Fruit fly (Drosophila melanogaster): ENCODE measurements around the gene CG11760.

Gene CG11760

DNA sequence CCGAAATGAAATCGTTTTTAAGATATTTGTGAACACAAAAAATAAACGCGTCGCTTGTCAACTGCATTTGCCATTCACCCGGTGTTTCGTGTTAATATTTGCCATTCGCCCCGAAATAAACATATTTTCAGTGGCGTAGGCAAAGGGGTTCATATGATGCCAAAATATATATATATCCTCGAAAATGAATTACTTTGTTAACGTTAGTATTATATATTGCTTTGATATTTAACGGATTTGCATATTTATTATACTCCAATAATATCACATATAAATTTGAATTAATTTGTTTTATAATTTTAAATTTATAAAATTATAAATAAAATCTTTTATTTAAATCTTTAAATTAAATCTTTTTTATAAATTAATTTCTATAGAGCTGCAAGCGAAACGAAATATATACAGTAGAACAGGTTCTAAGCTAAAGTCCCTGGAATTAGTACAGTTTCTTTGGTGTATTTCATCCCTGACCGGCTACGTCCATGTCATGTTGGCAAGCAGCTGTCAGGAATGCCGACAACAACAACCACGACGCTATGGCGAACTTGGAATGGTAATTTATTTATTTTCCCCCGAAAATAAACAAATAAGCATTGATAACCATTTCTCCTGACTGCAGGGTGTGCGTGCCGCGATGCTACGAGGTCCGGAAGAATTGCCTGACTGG lies 12.7 kb downstream of the CG11760 start, which contains the start of the genes M1BP and CG8202 (continued):
- TF ChIP-seq Awh (GFP tag; IDR thresholded peaks at IDR 0.05): peak; percentile 43; the same call in 1 of the 2 replicates
- TF ChIP-seq CG10431 (GFP tag; optimal IDR thresholded peaks at IDR 0.05): peak; percentile 80
- TF ChIP-seq D (optimal IDR thresholded peaks at IDR 0.05): no peak
- TF ChIP-seq D (GFP tag; optimal IDR thresholded peaks at IDR 0.05): peak; percentile 90
- no peak for TF ChIP-seq bbx (GFP tag; IDR thresholded peaks at IDR 0.05; ENCODE audit: partially characterized antibody)
- TF ChIP-seq ato (GFP tag; IDR thresholded peaks at IDR 0.05; ENCODE audit: partially characterized antibody): no peak
- TF ChIP-seq CoRest (tag; optimal IDR thresholded peaks at IDR 0.05): peak; percentile 97
- peak; percentile 40 for TF ChIP-seq MESR4 (GFP tag; optimal IDR thresholded peaks at IDR 0.05)
- TF ChIP-seq Fer1 (GFP tag; optimal IDR thresholded peaks at IDR 0.05): peak; percentile 91
- peak; percentile 86 for TF ChIP-seq CG9817 (tag; optimal IDR thresholded peaks at IDR 0.05)
- TF ChIP-seq Dip2 (GFP tag; IDR thresholded peaks at IDR 0.05): no peak
- TF ChIP-seq hth (optimal IDR thresholded peaks at IDR 0.05): no peak
- peak; percentile 71 for TF ChIP-seq Antp (GFP tag; optimal IDR thresholded peaks at IDR 0.05)
- TF ChIP-seq CG18619 (GFP tag; optimal IDR thresholded peaks at IDR 0.05): peak; percentile 93
- peak; percentile 59 for TF ChIP-seq CG7928 (GFP tag; optimal IDR thresholded peaks at IDR 0.05)
- peak; percentile 56; the same call in 1 of the 2 replicates for TF ChIP-seq CG11085 (GFP tag; IDR thresholded peaks at IDR 0.05)
- no peak for TF ChIP-seq Dref (GFP tag; IDR thresholded peaks at IDR 0.05)
- TF ChIP-seq E2f2 (GFP tag; IDR thresholded peaks at IDR 0.05): no peak; the same call in 1 of the 2 replicates
- TF ChIP-seq usp (GFP tag; optimal IDR thresholded peaks at IDR 0.05): no peak
- TF ChIP-seq PHDP (tag; optimal IDR thresholded peaks at IDR 0.05): peak; percentile 91
- peak; percentile 59; the same call in 1 of the 3 replicates for TF ChIP-seq H15 (GFP tag; IDR thresholded peaks at IDR 0.05)
- no peak for TF ChIP-seq dan (GFP tag; IDR thresholded peaks at IDR 0.05)
- TF ChIP-seq al (GFP tag; IDR thresholded peaks at IDR 0.05): peak; percentile 73
- no peak for TF ChIP-seq nerfin-2 (GFP tag; IDR thresholded peaks at IDR 0.05; ENCODE audit: partially characterized antibody)
- peak; percentile 8 for TF ChIP-seq Sry-δ (GFP tag; optimal IDR thresholded peaks at IDR 0.05)
- TF ChIP-seq repo (GFP tag; optimal IDR thresholded peaks at IDR 0.05): no peak
- no peak for TF ChIP-seq jing (GFP tag; optimal IDR thresholded peaks at IDR 0.05)
- TF ChIP-seq CG14965 (GFP tag; optimal IDR thresholded peaks at IDR 0.05; ENCODE audit: borderline replicate concordance): no peak
- TF ChIP-seq CG6654 (GFP tag; optimal IDR thresholded peaks at IDR 0.05): peak; percentile 79
- no peak for TF ChIP-seq D19A (tag; optimal IDR thresholded peaks at IDR 0.05)
- no peak for TF ChIP-seq Sin3A (optimal IDR thresholded peaks at IDR 0.05)
- peak; percentile 13 for TF ChIP-seq NC2β (GFP tag; optimal IDR thresholded peaks at IDR 0.05)
- peak; percentile 69 for TF ChIP-seq onecut (GFP tag; IDR thresholded peaks at IDR 0.05)
- peak; percentile 73 for TF ChIP-seq CG3065 (GFP tag; optimal IDR thresholded peaks at IDR 0.05)
- TF ChIP-seq CG11093 (GFP tag; IDR thresholded peaks at IDR 0.05): peak; percentile 72; the same call in 1 of the 3 replicates
- peak; percentile 94 for TF ChIP-seq ind (GFP tag; optimal IDR thresholded peaks at IDR 0.05)
- TF ChIP-seq Dfd (GFP tag; optimal IDR thresholded peaks at IDR 0.05): no peak
- TF ChIP-seq Fer2 (tag; optimal IDR thresholded peaks at IDR 0.05): peak; percentile 85
- peak; percentile 81 for TF ChIP-seq lilli (GFP tag; optimal IDR thresholded peaks at IDR 0.05)
- peak; percentile 93 for TF ChIP-seq gsb-n (tag; optimal IDR thresholded peaks at IDR 0.05)
- TF ChIP-seq CG31441 (GFP tag; IDR thresholded peaks at IDR 0.05): no peak; the same call in 1 of the 2 replicates
- TF ChIP-seq rib (GFP tag; IDR thresholded peaks at IDR 0.05): no peak
- TF ChIP-seq CG30431 (GFP tag; optimal IDR thresholded peaks at IDR 0.05): peak; percentile 85
- TF ChIP-seq bcd (GFP tag; optimal IDR thresholded peaks at IDR 0.05): peak; percentile 90
- peak; percentile 65; the same call in 2 of the 3 replicates for TF ChIP-seq CG7357 (GFP tag; IDR thresholded peaks at IDR 0.05)
- peak; percentile 90 for TF ChIP-seq CG30403 (GFP tag; optimal IDR thresholded peaks at IDR 0.05)
- TF ChIP-seq ham (GFP tag; IDR thresholded peaks at IDR 0.05): no peak
- TF ChIP-seq wdn (GFP tag; IDR thresholded peaks at IDR 0.05): peak; percentile 53
- peak; percentile 91 for TF ChIP-seq row (GFP tag; IDR thresholded peaks at IDR 0.05)
- 0 out of 2 replicates have a peak, but pooled peaks have one; percentile 30 for TF ChIP-seq sim (GFP tag; IDR thresholded peaks at IDR 0.05)
- no peak for TF ChIP-seq TFAM (GFP tag; optimal IDR thresholded peaks at IDR 0.05)
